Worm (Caenorhabditis elegans) whole organism, L4/young adult: Measurements from ENCODE around the gene far-2.

Experiments used
- W03F9.2 ChIP-seq: fragments of 150-350 bp; optimal IDR thresholded peaks from 2 replicates; lab custom pipeline; 2014; ENCODE audit warnings: missing biosample characterization, missing genetic modification characterization
- dao-5 ChIP-seq: sonication (generic microtip); optimal IDR thresholded peaks from 2 replicates; lab custom pipeline; 2016; ENCODE audit warnings: missing genotype, missing genetic modification characterization, moderate library complexity, missing compliant biosample characterization
- him-1 ChIP-seq: sonication (generic microtip); optimal IDR thresholded peaks from 2 replicates; lab custom pipeline; 2016; ENCODE audit warnings: missing genotype, missing genetic modification reagents, missing genetic modification characterization, missing compliant biosample characterization

DNA sequence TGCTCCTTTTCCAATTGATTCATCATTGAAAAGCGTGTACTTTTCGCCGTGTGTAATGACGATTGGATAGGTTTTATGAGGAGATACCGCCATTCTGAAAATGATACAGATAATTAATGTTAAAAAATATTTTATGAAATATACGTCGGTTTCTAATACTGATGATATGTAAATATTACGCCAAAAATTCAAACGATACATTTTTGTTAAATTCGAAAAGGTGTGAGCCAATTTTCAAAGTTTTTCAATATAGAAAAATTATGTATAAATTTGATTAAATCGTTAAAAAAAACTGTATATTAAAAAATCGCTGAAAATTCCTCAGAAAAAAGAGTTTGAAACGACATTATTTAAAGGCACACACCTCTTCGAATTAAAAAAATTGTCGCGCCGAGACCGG, 31.0 kb upstream of the far-2 start, which contains the start of gene ikke-1:
- TF ChIP-seq him-1 (tag; lab: Kevin White, UChicago) (no peak), W03F9.2 (tag; lab: Kevin White, UChicago) (no peak), dao-5 (tag; lab: Kevin White, UChicago) (no peak)
